Worm (Caenorhabditis elegans) whole organism, L4 larva: ENCODE data around the gene asp-2.

ENCODE experiments used
- D1046.2 ChIP-seq: fragments of 200-800 bp; sonication (Bioruptor generic); IDR thresholded peaks from 2 replicates; pipeline ENCODE4 v1.3.6; 2022; ENCODE audit warnings: missing genetic modification characterization, missing compliant biosample characterization
- F37D6.2 ChIP-seq: sonication (generic microtip); optimal IDR thresholded peaks from 2 replicates; lab custom pipeline; 2016; ENCODE audit warnings: mild to moderate bottlenecking, missing genetic modification characterization, missing compliant biosample characterization
- R02D3.7 ChIP-seq: fragments of 150-350 bp; sonication (generic microtip); optimal IDR thresholded peaks from 3 replicates; lab custom pipeline; 2014; ENCODE audit warnings: missing biosample characterization, missing genetic modification characterization
- T26A8.4 ChIP-seq: fragments of 200-800 bp; sonication (Bioruptor generic); IDR thresholded peaks from 2 replicates; pipeline ENCODE4 v1.3.6; 2022; ENCODE audit warnings: missing genetic modification characterization, missing compliant biosample characterization
- Y105C5A.15 ChIP-seq: fragments of 200-800 bp; sonication (Bioruptor generic); IDR thresholded peaks from 2 replicates; pipeline ENCODE4 v1.3.6; 2022; ENCODE audit warnings: missing genetic modification characterization, missing compliant biosample characterization
- aha-1 ChIP-seq: fragments of 150-350 bp; peaks from one replicate; lab custom pipeline; 2014; ENCODE audit warnings: missing biosample characterization, missing genetic modification characterization
- ceh-32 ChIP-seq: sonication (generic microtip); optimal IDR thresholded peaks from 2 replicates; lab custom pipeline; 2016; ENCODE audit warnings: mild to moderate bottlenecking, missing genetic modification characterization, missing compliant biosample characterization; ENCODE audit not compliant: poor library complexity
- ceh-44 ChIP-seq: fragments of 200-800 bp; sonication (Bioruptor generic); IDR thresholded peaks from 2 replicates; pipeline ENCODE4 v1.3.6; 2022; ENCODE audit warnings: missing genetic modification reagents, missing genetic modification characterization, missing compliant biosample characterization
- ceh-62 ChIP-seq: sonication (generic microtip); optimal IDR thresholded peaks from 2 replicates; lab custom pipeline; 2017; ENCODE audit warnings: missing biosample characterization, missing genetic modification characterization
- ces-1 ChIP-seq: fragments of 150-350 bp; sonication (generic microtip); optimal IDR thresholded peaks from 4 replicates; lab custom pipeline; 2014; ENCODE audit warnings: missing biosample characterization, missing genetic modification reagents, missing genetic modification characterization
- ctbp-1 ChIP-seq: fragments of 200-800 bp; sonication (Bioruptor generic); IDR thresholded peaks from 2 replicates; pipeline ENCODE4 v1.3.6; 2022; ENCODE audit warnings: missing genetic modification reagents, missing genetic modification characterization, missing compliant biosample characterization
- dpl-1 ChIP-seq: fragments of 150-350 bp; optimal IDR thresholded peaks from 2 replicates; lab custom pipeline; 2014; ENCODE audit warnings: missing biosample characterization, missing genetic modification reagents, missing genetic modification characterization
- egl-43 ChIP-seq: fragments of 200-800 bp; sonication (Bioruptor generic); IDR thresholded peaks from 2 replicates; pipeline ENCODE4 v1.3.6; 2022; ENCODE audit warnings: missing genetic modification reagents, missing genetic modification characterization, missing compliant biosample characterization
- fkh-10 ChIP-seq: fragments of 150-350 bp; optimal IDR thresholded peaks from 2 replicates; lab custom pipeline; 2014; ENCODE audit warnings: missing biosample characterization, missing genetic modification reagents, missing genetic modification characterization
- fos-1 ChIP-seq: fragments of 150-350 bp; optimal IDR thresholded peaks from 2 replicates; lab custom pipeline; 2014; ENCODE audit warnings: missing biosample characterization, missing genetic modification characterization
- hlh-30 ChIP-seq: sonication (generic microtip); optimal IDR thresholded peaks from 2 replicates; lab custom pipeline; 2017; ENCODE audit warnings: antibody characterized with exemption, mild to moderate bottlenecking, missing genetic modification characterization, missing compliant biosample characterization; ENCODE audit not compliant: insufficient read depth
- lin-13 ChIP-seq: fragments of 150-350 bp; optimal IDR thresholded peaks from 2 replicates; lab custom pipeline; 2014; ENCODE audit warnings: missing biosample characterization, missing genetic modification reagents, missing genetic modification characterization
- lin-38 ChIP-seq: fragments of 200-800 bp; sonication (Bioruptor generic); IDR thresholded peaks from 2 replicates; pipeline ENCODE4 v1.3.6; 2022; ENCODE audit warnings: missing genetic modification reagents, missing genetic modification characterization, missing compliant biosample characterization
- mdl-1 ChIP-seq, 2 experiments: fragments of 150-350 bp in 1 of 2; sonication (generic microtip) in 1 of 2; optimal IDR thresholded peaks; 2 replicates each; lab custom pipeline; 2014 to 2017; ENCODE audit warnings: missing biosample characterization in 2 of 2, missing genetic modification characterization in 2 of 2
- mxl-2 ChIP-seq: fragments of 200-800 bp; sonication (Bioruptor generic); conservative IDR thresholded peaks from 2 replicates; pipeline ENCODE4 v1.3.6; 2022; ENCODE audit warnings: missing genetic modification reagents, missing genetic modification characterization, missing compliant biosample characterization
- nhr-11 ChIP-seq: fragments of 150-350 bp; optimal IDR thresholded peaks from 2 replicates; lab custom pipeline; 2014; ENCODE audit warnings: missing biosample characterization, missing genetic modification characterization
- nhr-28 ChIP-seq: fragments of 150-350 bp; optimal IDR thresholded peaks from 2 replicates; lab custom pipeline; 2014; ENCODE audit warnings: missing biosample characterization, missing genetic modification characterization
- nhr-76 ChIP-seq: fragments of 150-350 bp; optimal IDR thresholded peaks from 2 replicates; lab custom pipeline; 2014; ENCODE audit warnings: missing biosample characterization, missing genetic modification characterization
- snpc-1.2 ChIP-seq: fragments of 200-800 bp; sonication (Bioruptor generic); IDR thresholded peaks from 2 replicates; pipeline ENCODE4 v1.3.6; 2022; ENCODE audit warnings: missing genetic modification reagents, missing genetic modification characterization, missing compliant biosample characterization
- spr-1 ChIP-seq: sonication (generic microtip); optimal IDR thresholded peaks from 2 replicates; lab custom pipeline; 2016; ENCODE audit warnings: mild to moderate bottlenecking, missing genetic modification characterization, missing compliant biosample characterization
- unc-39 ChIP-seq: sonication (generic microtip); optimal IDR thresholded peaks from 2 replicates; lab custom pipeline; 2017; ENCODE audit warnings: missing biosample characterization, missing genetic modification characterization
- unc-62 ChIP-seq, 3 experiments: fragments of 150-350 bp in 1 of 3; sonication (generic microtip); optimal IDR thresholded peaks in 2 of 3; peaks in 1 of 3; 1 replicate in 1 of 3; 2 replicates in 2 of 3; lab custom pipeline; 2014 to 2017; ENCODE audit warnings: missing biosample characterization in 3 of 3, missing genetic modification characterization in 3 of 3, missing genetic modification reagents in 3 of 3, missing genotype in 1 of 3
- zag-1 ChIP-seq: fragments of 150-350 bp; optimal IDR thresholded peaks from 2 replicates; lab custom pipeline; 2014; ENCODE audit warnings: missing biosample characterization, missing genetic modification characterization
- zip-11 ChIP-seq: fragments of 200-800 bp; sonication (Bioruptor generic); IDR thresholded peaks from 2 replicates; pipeline ENCODE4 v1.3.6; 2022; ENCODE audit warnings: missing genetic modification characterization, missing compliant biosample characterization

Gene asp-2

ce11 chrV:9175218-9175837 is 27.5 kb upstream of the asp-2 start, which contains the start of gene spas-1 (continued):
- TF ChIP-seq ceh-32 (tag; lab: Kevin White, UChicago) (no peak), nhr-28 (tag; lab: Kevin White, UChicago) (peak; percentile 74), hlh-30 (tag; lab: Kevin White, UChicago) (peak; percentile 73), dpl-1 (GFP tag; lab: Kevin White, UChicago) (peak; percentile 97), unc-39 (tag; lab: Kevin White, UChicago) (no peak), ceh-44 (no peak), nhr-11 (tag; lab: Kevin White, UChicago) (peak; percentile 74), mxl-2 (no peak), F37D6.2 (tag; lab: Kevin White, UChicago) (peak; percentile 50)

ce11 chrV:9181669-9182250 is 21.1 kb upstream of the asp-2 start, which contains the start of gene ptr-1:
TSS of gene ptr-1 (minus strand) at chrV:9181719.
- TF ChIP-seq zag-1 (tag; lab: Kevin White, UChicago) = no peak
- TF ChIP-seq Y105C5A.15 = no peak
- TF ChIP-seq mdl-1 (tag; optimal IDR thresholded peaks at IDR 0.05; lab: Kevin White, UChicago) = no peak
- TF ChIP-seq egl-43 (GFP tag; lab: Robert Waterston, UW) = no peak
- no peak for TF ChIP-seq ceh-32 (tag; lab: Kevin White, UChicago)
- TF ChIP-seq snpc-1.2 (GFP tag; lab: Robert Waterston, UW) = no peak

DNA sequence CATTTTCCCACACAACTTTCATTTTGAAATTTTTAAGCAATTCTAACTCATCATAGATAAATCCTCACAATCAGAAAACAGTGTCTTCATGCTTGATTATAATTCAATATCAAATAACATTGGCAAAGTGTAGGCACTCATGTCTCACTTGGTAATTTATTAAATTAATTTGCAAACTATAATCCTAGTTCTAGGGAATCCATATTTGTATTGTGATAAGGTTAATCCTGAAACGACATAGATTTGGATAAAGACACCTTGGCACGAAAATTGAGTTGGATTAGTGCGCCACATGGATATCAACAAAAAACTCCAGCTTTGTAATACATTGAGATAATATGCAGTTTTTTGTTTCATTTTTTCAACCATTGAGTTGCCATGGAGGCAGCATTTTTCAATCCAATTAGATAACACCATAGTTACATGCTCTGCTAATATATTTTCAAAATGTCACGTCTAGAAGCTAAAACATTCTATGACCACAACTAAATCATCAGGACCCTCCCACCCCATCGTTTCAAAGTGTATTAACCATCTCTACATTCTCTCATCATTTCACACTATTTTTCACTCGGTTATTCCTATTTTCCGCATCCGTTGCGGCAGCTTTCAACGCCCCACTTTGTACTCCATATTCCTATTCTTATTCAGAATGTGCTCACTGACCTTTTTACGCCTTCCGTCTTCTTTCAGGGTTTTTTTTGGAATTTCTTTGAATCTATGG is 19.0 kb upstream of the asp-2 start:
- TF ChIP-seq ceh-32 (tag; lab: Kevin White, UChicago) (no peak), aha-1 (tag; lab: Kevin White, UChicago) (peak; percentile 8)

DNA sequence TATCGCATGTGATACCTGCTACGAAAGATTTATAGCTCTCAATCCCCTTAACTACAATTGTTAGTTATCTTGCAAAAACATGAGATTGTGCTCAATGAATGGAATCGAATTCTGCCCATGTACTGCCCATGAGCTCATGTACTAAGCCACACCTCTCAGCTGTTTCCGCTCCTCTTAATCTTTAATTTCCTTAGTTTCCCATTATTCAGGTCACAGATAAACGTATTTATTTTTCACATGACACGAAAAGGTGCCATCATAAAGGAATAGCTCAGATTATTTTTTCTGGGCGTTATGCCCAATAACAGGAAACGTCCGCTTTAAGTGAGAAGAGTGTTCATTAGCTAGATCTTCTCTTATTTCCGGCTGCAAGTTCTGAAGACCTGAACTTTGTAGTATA is 16.8 kb upstream of the asp-2 start:
- TF ChIP-seq fos-1 (no peak), dpl-1 (GFP tag; lab: Kevin White, UChicago) (no peak), egl-43 (GFP tag; lab: Robert Waterston, UW) (no peak), spr-1 (tag; lab: Kevin White, UChicago) (no peak), aha-1 (tag; lab: Kevin White, UChicago) (peak; percentile 20), lin-38 (GFP tag; lab: Robert Waterston, UW) (no peak)

DNA sequence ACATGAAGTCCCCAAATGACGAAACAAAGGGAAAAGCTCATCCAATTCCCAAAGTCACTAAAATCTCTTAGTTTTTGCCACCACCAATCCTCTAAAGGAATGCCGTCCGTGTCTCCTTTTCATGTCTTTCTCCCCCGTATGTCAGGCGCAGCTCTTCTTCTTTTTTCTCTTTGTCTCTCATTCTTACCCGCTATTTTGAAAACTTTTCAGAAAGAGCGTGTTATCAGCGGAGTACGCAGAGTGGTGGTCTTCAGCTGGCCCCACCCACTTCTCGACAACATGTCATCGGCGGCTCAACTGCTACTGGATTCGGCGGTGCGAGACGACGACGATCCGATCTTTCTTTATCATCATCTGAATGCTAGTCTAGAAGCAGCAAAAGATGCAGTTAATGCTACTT is 11.5 kb upstream of the asp-2 start, which contains the start of gene sphr-1:
sphr-1 (plus strand) TSS at position 205 of the 400 bp plus-strand sequence.
- TF ChIP-seq fkh-10 (GFP tag; lab: Kevin White, UChicago) (peak; percentile 6), nhr-76 (tag; lab: Kevin White, UChicago) (no peak), R02D3.7 (tag; lab: Kevin White, UChicago) (no peak), ctbp-1 (GFP tag; lab: Robert Waterston, UW) (0 out of 2 replicates have a peak, but pooled peaks have one; percentile 36), aha-1 (tag; lab: Kevin White, UChicago) (peak; percentile 5), unc-39 (tag; lab: Kevin White, UChicago) (no peak), zip-11 (GFP tag; lab: Robert Waterston, UW) (no peak), ceh-62 (tag; lab: Kevin White, UChicago) (no peak), unc-62 (GFP tag; optimal IDR thresholded peaks at IDR 0.05 in 1 of 2; lab: Kevin White, UChicago) (peak in 1 of 2 experiments; percentile 95), unc-62 (tag; optimal IDR thresholded peaks at IDR 0.05; lab: Kevin White, UChicago) (no peak)

DNA sequence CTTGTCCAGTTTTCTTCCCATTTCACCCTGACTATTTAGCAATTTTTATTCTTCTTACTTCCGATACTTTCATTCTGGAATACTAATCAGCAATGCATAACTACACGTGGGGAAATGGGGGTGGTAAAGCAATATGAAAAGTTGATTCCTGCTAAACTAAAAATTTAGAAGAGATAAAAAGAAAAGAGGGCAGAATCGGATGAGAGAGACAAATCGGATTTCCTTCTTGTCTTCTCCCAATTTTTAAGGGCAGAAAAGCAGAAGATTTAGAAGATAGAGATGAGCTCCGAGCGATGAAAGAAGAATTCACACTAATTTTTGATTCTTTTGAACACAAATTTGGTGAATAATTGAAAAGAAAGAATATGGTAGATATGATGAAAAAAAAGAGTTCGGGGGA is 8.8 kb upstream of the asp-2 start:
- TF ChIP-seq T26A8.4 (GFP tag; lab: Robert Waterston, UW) (no peak), ces-1 (GFP tag; lab: Kevin White, UChicago) (peak; percentile 56), D1046.2 (GFP tag; lab: Robert Waterston, UW) (no peak), ctbp-1 (GFP tag; lab: Robert Waterston, UW) (peak; percentile 54; the same call in 1 of the 2 replicates), lin-13 (GFP tag; lab: Kevin White, UChicago) (no peak)
